Worm (Caenorhabditis elegans) whole organism, late embryonic: ENCODE data around the gene acs-15.
A peak's percentile ranks its signal among the peaks of the same experiment; 100 is the strongest.

Source experiments
- C08G9.2 ChIP-seq: sonication (generic microtip); optimal IDR thresholded peaks from 2 replicates; lab custom pipeline; 2016; ENCODE audit warnings: mild to moderate bottlenecking, missing genetic modification characterization, moderate library complexity, missing compliant biosample characterization
- K02D7.2 ChIP-seq: sonication (generic microtip); optimal IDR thresholded peaks from 2 replicates; lab custom pipeline; 2017; ENCODE audit warnings: mild to moderate bottlenecking, missing genetic modification characterization, missing compliant biosample characterization
- K09A11.1 ChIP-seq: sonication (generic microtip); optimal IDR thresholded peaks from 2 replicates; lab custom pipeline; 2017; ENCODE audit warnings: antibody characterized with exemption, mild to moderate bottlenecking, missing genetic modification characterization, missing compliant biosample characterization; ENCODE audit not compliant: insufficient read depth
- ama-1 ChIP-seq: fragments of 150-350 bp; optimal IDR thresholded peaks from 2 replicates; lab custom pipeline; 2014
- ceh-14 ChIP-seq: sonication (generic microtip); optimal IDR thresholded peaks from 2 replicates; lab custom pipeline; 2016; ENCODE audit warnings: missing genotype, missing genetic modification characterization, missing compliant biosample characterization
- ceh-24 ChIP-seq: sonication (generic microtip); optimal IDR thresholded peaks from 2 replicates; lab custom pipeline; 2016; ENCODE audit warnings: mild to moderate bottlenecking, missing genetic modification characterization, missing compliant biosample characterization
- ceh-30 ChIP-seq: fragments of 150-350 bp; optimal IDR thresholded peaks from 2 replicates; lab custom pipeline; 2014; ENCODE audit warnings: missing biosample characterization, missing genetic modification characterization
- ceh-31 ChIP-seq: sonication (generic microtip); optimal IDR thresholded peaks from 2 replicates; lab custom pipeline; 2016; ENCODE audit warnings: missing genetic modification characterization, missing compliant biosample characterization
- ceh-34 ChIP-seq: sonication (generic microtip); optimal IDR thresholded peaks from 2 replicates; lab custom pipeline; 2016; ENCODE audit warnings: mild to moderate bottlenecking, missing genetic modification characterization, missing compliant biosample characterization
- ceh-6 ChIP-seq: fragments of 200-800 bp; sonication (Bioruptor generic); optimal IDR thresholded peaks from 2 replicates; lab custom pipeline; 2018; ENCODE audit warnings: mild to moderate bottlenecking, missing genetic modification characterization, missing compliant biosample characterization
- ceh-9 ChIP-seq: sonication (generic microtip); optimal IDR thresholded peaks from 2 replicates; lab custom pipeline; 2016; ENCODE audit warnings: mild to moderate bottlenecking, missing genetic modification characterization, inconsistent platforms, missing compliant biosample characterization
- che-1 ChIP-seq: sonication (generic microtip); optimal IDR thresholded peaks from 2 replicates; lab custom pipeline; 2016; ENCODE audit warnings: mild to moderate bottlenecking, missing genetic modification characterization, missing compliant biosample characterization
- dmd-4 ChIP-seq: sonication (generic microtip); optimal IDR thresholded peaks from 2 replicates; lab custom pipeline; 2016; ENCODE audit warnings: borderline replicate concordance, missing genetic modification characterization, missing compliant biosample characterization
- elt-2 ChIP-seq: sonication (generic microtip); optimal IDR thresholded peaks from 2 replicates; lab custom pipeline; 2016; ENCODE audit warnings: missing genetic modification reagents, missing genetic modification characterization, missing compliant biosample characterization
- eyg-1 ChIP-seq: sonication (generic microtip); optimal IDR thresholded peaks from 2 replicates; lab custom pipeline; 2016; ENCODE audit warnings: missing genotype, missing genetic modification characterization, missing compliant biosample characterization
- fax-1 ChIP-seq: sonication (generic microtip); optimal IDR thresholded peaks from 2 replicates; lab custom pipeline; 2016; ENCODE audit warnings: missing genotype, missing genetic modification characterization, missing compliant biosample characterization
- fkh-10 ChIP-seq: fragments of 150-350 bp; optimal IDR thresholded peaks from 2 replicates; lab custom pipeline; 2014; ENCODE audit warnings: missing biosample characterization, missing genetic modification reagents, missing genetic modification characterization
- hlh-13 ChIP-seq: fragments of 200-800 bp; sonication (Bioruptor generic); optimal IDR thresholded peaks from 2 replicates; lab custom pipeline; 2018; ENCODE audit warnings: mild to moderate bottlenecking, missing genetic modification characterization, missing compliant biosample characterization
- hlh-8 ChIP-seq: sonication (generic microtip); optimal IDR thresholded peaks from 2 replicates; lab custom pipeline; 2016; ENCODE audit warnings: missing genotype, missing genetic modification characterization, missing compliant biosample characterization
- lin-11 ChIP-seq: fragments of 200-800 bp; sonication (Bioruptor generic); optimal IDR thresholded peaks from 2 replicates; lab custom pipeline; 2018; ENCODE audit warnings: mild to moderate bottlenecking, missing genetic modification characterization, missing compliant biosample characterization
- mec-3 ChIP-seq: sonication (generic microtip); optimal IDR thresholded peaks from 2 replicates; lab custom pipeline; 2016; ENCODE audit warnings: borderline replicate concordance, missing genetic modification characterization, missing compliant biosample characterization
- nfya-1 ChIP-seq: sonication (generic microtip); optimal IDR thresholded peaks from 2 replicates; lab custom pipeline; 2017; ENCODE audit warnings: missing genetic modification characterization, mild to moderate bottlenecking, missing compliant biosample characterization, antibody characterized with exemption, moderate library complexity
- npax-4 ChIP-seq: sonication (generic microtip); optimal IDR thresholded peaks from 2 replicates; lab custom pipeline; 2016; ENCODE audit warnings: missing genetic modification characterization, missing compliant biosample characterization
- odd-2 ChIP-seq: sonication (generic microtip); optimal IDR thresholded peaks from 2 replicates; lab custom pipeline; 2017; ENCODE audit warnings: antibody characterized with exemption, mild to moderate bottlenecking, missing genetic modification characterization, missing compliant biosample characterization
- pat-9 ChIP-seq: fragments of 200-800 bp; sonication (Bioruptor generic); optimal IDR thresholded peaks from 2 replicates; lab custom pipeline; 2018; ENCODE audit warnings: mild to moderate bottlenecking, missing genetic modification characterization, moderate library complexity, missing compliant biosample characterization
- pax-1 ChIP-seq: fragments of 150-350 bp; optimal IDR thresholded peaks from 2 replicates; lab custom pipeline; 2014; ENCODE audit warnings: missing biosample characterization, missing genetic modification characterization
- pha-2 ChIP-seq: sonication (generic microtip); optimal IDR thresholded peaks from 2 replicates; lab custom pipeline; 2017; ENCODE audit warnings: mild to moderate bottlenecking, missing genetic modification characterization, missing compliant biosample characterization
- pros-1 ChIP-seq: fragments of 150-350 bp; optimal IDR thresholded peaks from 2 replicates; lab custom pipeline; 2014; ENCODE audit warnings: missing biosample characterization, missing genetic modification reagents, missing genetic modification characterization
- ref-2 ChIP-seq: sonication (generic microtip); optimal IDR thresholded peaks from 2 replicates; lab custom pipeline; 2016; ENCODE audit warnings: missing genetic modification characterization, missing compliant biosample characterization
- rnt-1 ChIP-seq: sonication (generic microtip); optimal IDR thresholded peaks from 2 replicates; lab custom pipeline; 2016; ENCODE audit warnings: missing genetic modification characterization, missing compliant biosample characterization
- sdc-2 ChIP-seq: sonication (generic microtip); optimal IDR thresholded peaks from 2 replicates; lab custom pipeline; 2016; ENCODE audit warnings: missing genotype, missing genetic modification characterization, missing compliant biosample characterization
- sox-4 ChIP-seq: sonication (generic microtip); optimal IDR thresholded peaks from 2 replicates; lab custom pipeline; 2017; ENCODE audit warnings: mild to moderate bottlenecking, missing genetic modification characterization, inconsistent platforms, missing compliant biosample characterization
- syd-9 ChIP-seq: sonication (generic microtip); optimal IDR thresholded peaks from 2 replicates; lab custom pipeline; 2016; ENCODE audit warnings: mild to moderate bottlenecking, missing genetic modification characterization, moderate library complexity, missing compliant biosample characterization
- tbx-2 ChIP-seq: sonication (generic microtip); optimal IDR thresholded peaks from 2 replicates; lab custom pipeline; 2016; ENCODE audit warnings: missing genetic modification characterization, missing compliant biosample characterization
- tbx-7 ChIP-seq: sonication (generic microtip); optimal IDR thresholded peaks from 2 replicates; lab custom pipeline; 2016; ENCODE audit warnings: missing genotype, missing genetic modification characterization, missing compliant biosample characterization
- unc-3 ChIP-seq, 2 experiments: fragments of 200-800 bp in 1 of 2; sonication (Bioruptor generic) in 1 of 2; sonication (generic microtip) in 1 of 2; conservative IDR thresholded peaks in 1 of 2; optimal IDR thresholded peaks in 1 of 2; 2 replicates each; pipeline versions ENCODE4 v1.3.6 to Lab custom; 2016 to 2022; ENCODE audit warnings: missing compliant biosample characterization in 2 of 2, missing genetic modification characterization in 2 of 2, missing genetic modification reagents in 1 of 2
- unc-86 ChIP-seq: sonication (generic microtip); optimal IDR thresholded peaks from 2 replicates; lab custom pipeline; 2016; ENCODE audit warnings: missing genetic modification characterization, missing compliant biosample characterization
- zip-5 ChIP-seq: sonication (generic microtip); optimal IDR thresholded peaks from 2 replicates; lab custom pipeline; 2016; ENCODE audit warnings: missing genetic modification characterization, missing compliant biosample characterization

acs-15 gene

ce11 chrII:932718-933117, at the start of gene acs-15:
acs-15 (plus strand) TSS chrII:933018.
- no peak for TF ChIP-seq K09A11.1 (tag; lab: Kevin White, UChicago)

ce11 chrII:884204-884603, 48.6 kb upstream of the acs-15 start:
- TF ChIP-seq elt-2 (tag; lab: Kevin White, UChicago): peak; percentile 1
- no peak for TF ChIP-seq ceh-14
- no peak for TF ChIP-seq fkh-10 (GFP tag; lab: Kevin White, UChicago)
- no peak for TF ChIP-seq syd-9 (tag; lab: Kevin White, UChicago)

- TF ChIP-seq unc-86: no peak
- peak; percentile 69 for TF ChIP-seq elt-2 (tag; lab: Kevin White, UChicago)
- no peak for TF ChIP-seq fax-1 (tag; lab: Kevin White, UChicago)
- no peak for TF ChIP-seq lin-11 (tag; lab: Kevin White, UChicago)
- TF ChIP-seq dmd-4 (tag; lab: Kevin White, UChicago): no peak
- no peak for TF ChIP-seq zip-5 (tag; lab: Kevin White, UChicago)
- TF ChIP-seq, all 69 proteins: peak for 1
These were observed 44.8 kb upstream of the acs-15 start, which contains the start of gene T07D3.4 for ce11 chrII:888024-888423. T07D3.4 (plus strand) TSS chrII:888309.

ce11 chrII:900720-901332, 32.0 kb upstream of the acs-15 start, which contains the start of gene T07D3.9:
T07D3.9 (minus strand) TSS chrII:900913.
- TF ChIP-seq elt-2 (tag; lab: Kevin White, UChicago): peak; percentile 92
- TF ChIP-seq pha-2 (tag; lab: Kevin White, UChicago): no peak
- no peak for TF ChIP-seq mec-3 (tag; lab: Kevin White, UChicago)

- TF ChIP-seq fkh-10 (GFP tag; lab: Kevin White, UChicago): no peak
- no peak for TF ChIP-seq C08G9.2 (tag; lab: Kevin White, UChicago)
- TF ChIP-seq fax-1 (tag; lab: Kevin White, UChicago): no peak
- no peak for TF ChIP-seq ceh-34
- no peak for TF ChIP-seq ceh-24 (tag; lab: Kevin White, UChicago)
- no peak for TF ChIP-seq pax-1
- TF ChIP-seq sox-4: no peak
- no peak for TF ChIP-seq nfya-1 (tag; lab: Kevin White, UChicago)
- no peak for TF ChIP-seq ceh-30
- TF ChIP-seq npax-4 (tag; lab: Kevin White, UChicago): no peak
- TF ChIP-seq ceh-31 (tag; lab: Kevin White, UChicago): no peak
- TF ChIP-seq unc-3 (GFP tag; conservative IDR thresholded peaks at IDR 0.05; lab: Robert Waterston, UW): no peak
- no peak for TF ChIP-seq unc-3 (tag; optimal IDR thresholded peaks at IDR 0.05; lab: Kevin White, UChicago)
- no peak for TF ChIP-seq K02D7.2 (tag; lab: Kevin White, UChicago)
- no peak for TF ChIP-seq hlh-13
- TF ChIP-seq pha-2 (tag; lab: Kevin White, UChicago): no peak
- no peak for TF ChIP-seq pros-1 (tag; lab: Kevin White, UChicago)
- TF ChIP-seq ama-1: no peak
- TF ChIP-seq ceh-6 (GFP tag; lab: Kevin White, UChicago): no peak
- no peak for TF ChIP-seq tbx-2 (tag; lab: Kevin White, UChicago)
- no peak for TF ChIP-seq unc-86
These were observed 31.2 kb upstream of the acs-15 start, which contains the start of gene T07D3.2 for ce11 chrII:901632-902031. T07D3.2 (plus strand) TSS chrII:901932.

- no peak for TF ChIP-seq mec-3 (tag; lab: Kevin White, UChicago)
These were observed 27.5 kb upstream of the acs-15 start for ce11 chrII:905335-905734.

- TF ChIP-seq ceh-14: no peak
- no peak for TF ChIP-seq sdc-2
- no peak for TF ChIP-seq ceh-9 (tag; lab: Kevin White, UChicago)
- TF ChIP-seq ref-2 (tag; lab: Kevin White, UChicago): no peak
- no peak for TF ChIP-seq hlh-8
- TF ChIP-seq sox-4: no peak
- no peak for TF ChIP-seq odd-2 (tag; lab: Kevin White, UChicago)
- no peak for TF ChIP-seq ama-1
- TF ChIP-seq ceh-24 (tag; lab: Kevin White, UChicago): no peak
- no peak for TF ChIP-seq eyg-1 (tag; lab: Kevin White, UChicago)
- TF ChIP-seq tbx-7 (tag; lab: Kevin White, UChicago): no peak
- no peak for TF ChIP-seq che-1
- TF ChIP-seq unc-86: no peak
- TF ChIP-seq rnt-1 (tag; lab: Kevin White, UChicago): no peak
- no peak for TF ChIP-seq pat-9 (tag; lab: Kevin White, UChicago)
- TF ChIP-seq, all 69 proteins: peak for 0
These were observed 23.3 kb upstream of the acs-15 start, which contains the start of the genes fbxc-24 and fbxc-27 for ce11 chrII:909554-909953. fbxc-24 (minus strand) TSS chrII:909654. fbxc-27 (plus strand) TSS chrII:909769.
